Fruit fly (Drosophila melanogaster): ENCODE data around the gene Nhe3.

dm6 chr2L:6644421-6645059, 39.6 kb downstream of the Nhe3 start:
- TF ChIP-seq CG10274 (GFP tag; optimal IDR thresholded peaks at IDR 0.05), result no peak
- TF ChIP-seq CG7928 (GFP tag; optimal IDR thresholded peaks at IDR 0.05), result no peak
- no peak for TF ChIP-seq HHEX (GFP tag; optimal IDR thresholded peaks at IDR 0.05)
- TF ChIP-seq gem (tag; optimal IDR thresholded peaks at IDR 0.05), result no peak
- TF ChIP-seq CG13775 (GFP tag; optimal IDR thresholded peaks at IDR 0.05), result no peak
- TF ChIP-seq dpn (GFP tag; optimal IDR thresholded peaks at IDR 0.05), result no peak
- no peak for TF ChIP-seq Elba2 (GFP tag; optimal IDR thresholded peaks at IDR 0.05)
